Worm (Caenorhabditis elegans) whole organism, late embryonic: ENCODE data around the gene T28A11.22.

Source experiments
- C08G9.2 ChIP-seq: sonication (generic microtip); optimal IDR thresholded peaks from 2 replicates; lab custom pipeline; 2016; ENCODE audit warnings: mild to moderate bottlenecking, missing genetic modification characterization, moderate library complexity, missing compliant biosample characterization
- eyg-1 ChIP-seq: sonication (generic microtip); optimal IDR thresholded peaks from 2 replicates; lab custom pipeline; 2016; ENCODE audit warnings: missing genotype, missing genetic modification characterization, missing compliant biosample characterization
- fkh-10 ChIP-seq: fragments of 150-350 bp; optimal IDR thresholded peaks from 2 replicates; lab custom pipeline; 2014; ENCODE audit warnings: missing biosample characterization, missing genetic modification reagents, missing genetic modification characterization
- gmeb-2 ChIP-seq: sonication (generic microtip); optimal IDR thresholded peaks from 2 replicates; lab custom pipeline; 2016; ENCODE audit warnings: missing genetic modification characterization, inconsistent platforms, missing compliant biosample characterization
- pag-3 ChIP-seq: sonication (generic microtip); optimal IDR thresholded peaks from 2 replicates; lab custom pipeline; 2016; ENCODE audit warnings: missing compliant biosample characterization, missing genetic modification characterization, borderline replicate concordance

- TF ChIP-seq C08G9.2 (tag; lab: Kevin White, UChicago) (no peak), gmeb-2 (tag; lab: Kevin White, UChicago) (no peak), pag-3 (tag; lab: Kevin White, UChicago) (no peak), eyg-1 (tag; lab: Kevin White, UChicago) (no peak), fkh-10 (no peak)
Observed at ce11 chrV:3299437-3299836, 42.1 kb downstream of the T28A11.22 start.
